Worm (Caenorhabditis elegans) whole organism, L4 larva: ENCODE results near the gene ZK512.10.

ENCODE experiments used
- daf-16 ChIP-seq, 3 experiments: sonication (generic microtip); optimal IDR thresholded peaks; 2 replicates each; lab custom pipeline; 2016 to 2017; ENCODE audit warnings: missing genetic modification characterization in 3 of 3, missing genetic modification reagents in 3 of 3, mild to moderate bottlenecking in 2 of 3, missing compliant biosample characterization in 2 of 3, missing biosample characterization in 1 of 3, moderate library complexity in 1 of 3
- fkh-10 ChIP-seq: fragments of 150-350 bp; optimal IDR thresholded peaks from 2 replicates; lab custom pipeline; 2014; ENCODE audit warnings: missing biosample characterization, missing genetic modification reagents, missing genetic modification characterization
- hif-1 ChIP-seq, 2 experiments: sonication (generic microtip); optimal IDR thresholded peaks; 2 replicates each; lab custom pipeline; 2016 to 2017; ENCODE audit warnings: missing compliant biosample characterization in 2 of 2, missing genetic modification characterization in 2 of 2, missing genetic modification reagents in 2 of 2, missing genotype in 2 of 2, mild to moderate bottlenecking in 1 of 2
- lin-13 ChIP-seq: fragments of 150-350 bp; optimal IDR thresholded peaks from 2 replicates; lab custom pipeline; 2014; ENCODE audit warnings: missing biosample characterization, missing genetic modification reagents, missing genetic modification characterization
- lin-29 ChIP-seq: fragments of 200-800 bp; sonication (Bioruptor generic); IDR thresholded peaks from 2 replicates; pipeline ENCODE4 v1.3.6; 2022; ENCODE audit warnings: missing genetic modification reagents, missing genetic modification characterization, missing compliant biosample characterization
- lin-39 ChIP-seq: fragments of 150-350 bp; optimal IDR thresholded peaks from 2 replicates; lab custom pipeline; 2014; ENCODE audit warnings: missing biosample characterization, missing genetic modification reagents, missing genetic modification characterization
- nhr-237 ChIP-seq: sonication (generic microtip); optimal IDR thresholded peaks from 2 replicates; lab custom pipeline; 2017; ENCODE audit warnings: missing biosample characterization, missing genetic modification characterization
- nhr-28 ChIP-seq: fragments of 150-350 bp; optimal IDR thresholded peaks from 2 replicates; lab custom pipeline; 2014; ENCODE audit warnings: missing biosample characterization, missing genetic modification characterization
- nhr-48 ChIP-seq: sonication (generic microtip); optimal IDR thresholded peaks from 2 replicates; lab custom pipeline; 2016; ENCODE audit warnings: mild to moderate bottlenecking, missing genetic modification characterization, missing compliant biosample characterization
- nhr-77 ChIP-seq: fragments of 150-350 bp; optimal IDR thresholded peaks from 2 replicates; lab custom pipeline; 2014; ENCODE audit warnings: missing biosample characterization, missing genetic modification characterization
- unc-62 ChIP-seq, 3 experiments: fragments of 150-350 bp in 1 of 3; sonication (generic microtip); optimal IDR thresholded peaks in 2 of 3; peaks in 1 of 3; 1 replicate in 1 of 3; 2 replicates in 2 of 3; lab custom pipeline; 2014 to 2017; ENCODE audit warnings: missing biosample characterization in 3 of 3, missing genetic modification characterization in 3 of 3, missing genetic modification reagents in 3 of 3, missing genotype in 1 of 3
- ztf-11 ChIP-seq: fragments of 150-350 bp; optimal IDR thresholded peaks from 2 replicates; lab custom pipeline; 2014; ENCODE audit warnings: missing biosample characterization, missing genetic modification characterization

ce11 chrIII:9103643-9104042 is 27.0 kb upstream of the ZK512.10 start, which contains the start of gene dos-1:
- TF ChIP-seq lin-29 (GFP tag; lab: Robert Waterston, UW) (no peak), nhr-28 (tag; lab: Kevin White, UChicago) (no peak), fkh-10 (GFP tag; lab: Kevin White, UChicago) (no peak), hif-1 (tag; optimal IDR thresholded peaks at IDR 0.05; lab: Kevin White, UChicago) (no peak), lin-13 (no peak), ztf-11 (no peak), nhr-77 (tag; lab: Kevin White, UChicago) (no peak), daf-16 (GFP tag; optimal IDR thresholded peaks at IDR 0.05; lab: Kevin White, UChicago) (no peak), daf-16 (tag; optimal IDR thresholded peaks at IDR 0.05; lab: Kevin White, UChicago) (no peak), nhr-48 (tag; lab: Kevin White, UChicago) (no peak), lin-39 (tag; lab: Kevin White, UChicago) (no peak), unc-62 (GFP tag; optimal IDR thresholded peaks at IDR 0.05 in 1 of 2; lab: Kevin White, UChicago) (no peak), unc-62 (tag; optimal IDR thresholded peaks at IDR 0.05; lab: Kevin White, UChicago) (no peak), nhr-237 (no peak)
